Fruit fly (Drosophila melanogaster) whole organism, embryonic: Measurements from ENCODE around the gene CG12990.

ENCODE experiments used
- Atf3 ChIP-seq: fragments of 200-800 bp; sonication (Bioruptor generic); optimal IDR thresholded peaks from 3 replicates; lab custom pipeline; 2016; ENCODE audit warnings: missing biosample characterization, missing genetic modification characterization
- Awh ChIP-seq: fragments of 200-800 bp; sonication (Bioruptor generic); IDR thresholded peaks from 2 replicates; pipeline ENCODE4, ENCODE4 v1.3.6; 2022; ENCODE audit warnings: missing biosample characterization, missing genetic modification characterization
- B-H2 ChIP-seq: fragments of 200-800 bp; sonication (Bioruptor generic); optimal IDR thresholded peaks from 2 replicates; lab custom pipeline; 2018; ENCODE audit warnings: missing biosample characterization, mild to moderate bottlenecking, missing genetic modification characterization
- BtbVII ChIP-seq: fragments of 200-800 bp; sonication (Bioruptor generic); optimal IDR thresholded peaks from 3 replicates; lab custom pipeline; 2017; ENCODE audit warnings: missing biosample characterization, mild to moderate bottlenecking, missing genetic modification characterization
- CG10543 ChIP-seq: fragments of 200-800 bp; sonication (Bioruptor generic); optimal IDR thresholded peaks from 3 replicates; lab custom pipeline; 2017; ENCODE audit warnings: missing biosample characterization, mild to moderate bottlenecking, missing genetic modification characterization, moderate library complexity
- CG10959 ChIP-seq: fragments of 200-800 bp; sonication (Bioruptor generic); IDR thresholded peaks from 2 replicates; pipeline ENCODE4 v1.3.6; 2022; ENCODE audit warnings: missing biosample characterization, missing genetic modification characterization
- CG11093 ChIP-seq: fragments of 200-800 bp; sonication (Bioruptor generic); IDR thresholded peaks from 3 replicates; pipeline ENCODE4 v1.3.6; 2022; ENCODE audit warnings: missing biosample characterization, missing genetic modification characterization
- CG12769 ChIP-seq: fragments of 200-800 bp; sonication (Bioruptor generic); optimal IDR thresholded peaks from 2 replicates; lab custom pipeline; 2019; ENCODE audit warnings: missing biosample characterization, mild to moderate bottlenecking, missing genetic modification characterization, moderate library complexity
- CG14860 ChIP-seq: fragments of 200-800 bp; sonication (Bioruptor generic); IDR thresholded peaks from 3 replicates; pipeline ENCODE4 v1.3.6; 2022; ENCODE audit warnings: missing biosample characterization, missing genetic modification characterization; ENCODE audit not compliant: partially characterized antibody
- CG17568 ChIP-seq: fragments of 200-800 bp; sonication (Bioruptor generic); optimal IDR thresholded peaks from 2 replicates; lab custom pipeline; 2018; ENCODE audit warnings: missing biosample characterization, mild to moderate bottlenecking, missing genetic modification characterization, moderate library complexity
- CG18599 ChIP-seq: fragments of 200-800 bp; sonication (Bioruptor generic); optimal IDR thresholded peaks from 3 replicates; lab custom pipeline; 2017; ENCODE audit warnings: missing biosample characterization, missing genetic modification characterization, mild to moderate bottlenecking, moderate library complexity, missing genetic modification reagents
- CG18764 ChIP-seq: fragments of 200-800 bp; sonication (Bioruptor generic); optimal IDR thresholded peaks from 3 replicates; lab custom pipeline; 2016; ENCODE audit warnings: missing biosample characterization, missing genetic modification characterization
- CG33557 ChIP-seq: fragments of 200-800 bp; sonication (Bioruptor generic); optimal IDR thresholded peaks from 2 replicates; lab custom pipeline; 2019; ENCODE audit warnings: missing biosample characterization, mild to moderate bottlenecking, missing genetic modification characterization, moderate library complexity
- CG5180 ChIP-seq: fragments of 200-800 bp; sonication (Bioruptor generic); optimal IDR thresholded peaks from 3 replicates; lab custom pipeline; 2017; ENCODE audit warnings: missing biosample characterization, missing genetic modification characterization, mild to moderate bottlenecking, moderate library complexity, missing genetic modification reagents
- CG5245 ChIP-seq: fragments of 200-800 bp; sonication (Bioruptor generic); optimal IDR thresholded peaks from 3 replicates; lab custom pipeline; 2016; ENCODE audit warnings: missing biosample characterization, missing genetic modification characterization
- CG6683 ChIP-seq: fragments of 200-800 bp; sonication (Bioruptor generic); optimal IDR thresholded peaks from 2 replicates; lab custom pipeline; 2017; ENCODE audit warnings: missing biosample characterization, mild to moderate bottlenecking, missing genetic modification characterization, missing genetic modification reagents
- CG8478 ChIP-seq: fragments of >200 bp; optimal IDR thresholded peaks from 2 replicates; lab custom pipeline; 2018
- Dll ChIP-seq: fragments of 200-800 bp; sonication (Bioruptor generic); IDR thresholded peaks from 4 replicates; pipeline ENCODE4 v1.3.6; 2022; ENCODE audit warnings: missing biosample characterization, missing genetic modification characterization; ENCODE audit not compliant: partially characterized antibody
- Fer2 ChIP-seq: fragments of 200-800 bp; sonication (Bioruptor generic); optimal IDR thresholded peaks from 2 replicates; lab custom pipeline; 2018; ENCODE audit warnings: missing biosample characterization, mild to moderate bottlenecking, missing genetic modification characterization, moderate library complexity
- Max ChIP-seq: fragments of 200-800 bp; sonication (Bioruptor generic); optimal IDR thresholded peaks from 2 replicates; lab custom pipeline; 2016; ENCODE audit warnings: missing biosample characterization, mild to moderate bottlenecking, missing genetic modification characterization
- Poxn ChIP-seq: fragments of 200-800 bp; sonication (Bioruptor generic); IDR thresholded peaks from 2 replicates; pipeline ENCODE4 v1.3.6; 2022; ENCODE audit warnings: missing biosample characterization, missing genetic modification characterization
- Sry-β ChIP-seq: fragments of 200-800 bp; sonication (Bioruptor generic); optimal IDR thresholded peaks from 2 replicates; lab custom pipeline; 2018; ENCODE audit warnings: missing biosample characterization, mild to moderate bottlenecking, missing genetic modification characterization, moderate library complexity
- Ssrp ChIP-seq: fragments of 200-800 bp; sonication (Bioruptor generic); optimal IDR thresholded peaks from 2 replicates; lab custom pipeline; 2018; ENCODE audit warnings: missing biosample characterization, mild to moderate bottlenecking, missing genetic modification characterization, moderate library complexity
- Trl ChIP-seq, 3 experiments: fragments of >200 bp in 2 of 3; fragments of 200-800 bp in 1 of 3; sonication (Bioruptor generic) in 1 of 3; optimal IDR thresholded peaks; 2 replicates in 1 of 3; 3 replicates in 2 of 3; lab custom pipeline; 2016 to 2017; ENCODE audit warnings: missing biosample characterization in 1 of 3, missing genetic modification characterization in 1 of 3
- abd-A ChIP-seq: fragments of 200-800 bp; sonication (Bioruptor generic); optimal IDR thresholded peaks from 3 replicates; lab custom pipeline; 2019; ENCODE audit warnings: missing biosample characterization, mild to moderate bottlenecking, missing genetic modification characterization, moderate library complexity
- ash1 ChIP-seq: fragments of 200-800 bp; sonication (Bioruptor generic); optimal IDR thresholded peaks from 2 replicates; lab custom pipeline; 2018; ENCODE audit warnings: missing biosample characterization, mild to moderate bottlenecking, missing genetic modification characterization
- bbx ChIP-seq: fragments of 200-800 bp; sonication (Bioruptor generic); IDR thresholded peaks from 2 replicates; pipeline ENCODE4 v1.3.6; 2022; ENCODE audit warnings: missing biosample characterization, missing genetic modification characterization; ENCODE audit not compliant: partially characterized antibody
- btn ChIP-seq: fragments of 200-800 bp; sonication (Bioruptor generic); optimal IDR thresholded peaks from 2 replicates; lab custom pipeline; 2016; ENCODE audit warnings: missing biosample characterization, missing genetic modification characterization
- cato ChIP-seq: fragments of 200-800 bp; sonication (Bioruptor generic); optimal IDR thresholded peaks from 2 replicates; lab custom pipeline; 2016; ENCODE audit warnings: missing biosample characterization, missing genetic modification characterization, borderline replicate concordance
- dati ChIP-seq: fragments of 200-800 bp; sonication (Bioruptor generic); IDR thresholded peaks from 2 replicates; pipeline ENCODE4 v1.3.6; 2022; ENCODE audit warnings: missing biosample characterization, missing genetic modification characterization
- dysf ChIP-seq: fragments of 200-800 bp; sonication (Bioruptor generic); IDR thresholded peaks from 3 replicates; pipeline ENCODE4 v1.3.6; 2022; ENCODE audit warnings: missing biosample characterization, missing genetic modification characterization
- gcm2 ChIP-seq: fragments of 200-800 bp; sonication (Bioruptor generic); optimal IDR thresholded peaks from 2 replicates; lab custom pipeline; 2016; ENCODE audit warnings: missing biosample characterization, missing genetic modification characterization
- grn ChIP-seq: fragments of 200-800 bp; sonication (Bioruptor generic); optimal IDR thresholded peaks from 3 replicates; lab custom pipeline; 2017; ENCODE audit warnings: missing biosample characterization, missing genetic modification characterization
- gt ChIP-seq: fragments of 200-800 bp; sonication (Bioruptor generic); IDR thresholded peaks from 2 replicates; pipeline ENCODE4 v1.3.6; 2022; ENCODE audit warnings: missing biosample characterization, missing genetic modification characterization
- her ChIP-seq: fragments of 200-800 bp; sonication (Bioruptor generic); optimal IDR thresholded peaks from 2 replicates; lab custom pipeline; 2016; ENCODE audit warnings: missing biosample characterization, missing genetic modification characterization
- jing ChIP-seq: fragments of 200-800 bp; sonication (Bioruptor generic); optimal IDR thresholded peaks from 2 replicates; lab custom pipeline; 2018; ENCODE audit warnings: missing biosample characterization, mild to moderate bottlenecking, missing genetic modification characterization
- kni ChIP-seq: fragments of 200-800 bp; sonication (Bioruptor generic); optimal IDR thresholded peaks from 3 replicates; lab custom pipeline; 2017; ENCODE audit warnings: mild to moderate bottlenecking, missing biosample characterization, missing genetic modification reagents, missing genetic modification characterization
- lab ChIP-seq: fragments of 200-800 bp; sonication (Bioruptor generic); optimal IDR thresholded peaks from 3 replicates; lab custom pipeline; 2017; ENCODE audit warnings: missing biosample characterization, missing genetic modification characterization, mild to moderate bottlenecking, moderate library complexity, missing genetic modification reagents
- lov ChIP-seq, 2 experiments: fragments of 200-800 bp in 1 of 2; fragments of >200 bp in 1 of 2; sonication (Bioruptor generic) in 1 of 2; IDR thresholded peaks in 1 of 2; optimal IDR thresholded peaks in 1 of 2; 2 replicates in 1 of 2; 3 replicates in 1 of 2; pipeline versions ENCODE4 v1.3.6 to Lab custom; 2017 to 2022; ENCODE audit warnings: missing biosample characterization in 1 of 2, missing genetic modification characterization in 1 of 2
- mirr ChIP-seq: fragments of 200-800 bp; sonication (Bioruptor generic); optimal IDR thresholded peaks from 3 replicates; lab custom pipeline; 2018; ENCODE audit warnings: missing biosample characterization, mild to moderate bottlenecking, missing genetic modification characterization
- nerfin-2 ChIP-seq: fragments of 200-800 bp; sonication (Bioruptor generic); IDR thresholded peaks from 2 replicates; pipeline ENCODE4 v1.3.6; 2022; ENCODE audit warnings: missing biosample characterization, missing genetic modification characterization; ENCODE audit not compliant: partially characterized antibody
- oc ChIP-seq: fragments of 200-800 bp; sonication (Bioruptor generic); optimal IDR thresholded peaks from 2 replicates; lab custom pipeline; 2018; ENCODE audit warnings: missing biosample characterization, mild to moderate bottlenecking, missing genetic modification characterization, moderate library complexity
- ro ChIP-seq: fragments of 200-800 bp; sonication (Bioruptor generic); IDR thresholded peaks from 2 replicates; pipeline ENCODE4 v1.3.6; 2022; ENCODE audit warnings: missing biosample characterization, missing genetic modification characterization
- schlank ChIP-seq: fragments of 200-800 bp; sonication (Bioruptor generic); optimal IDR thresholded peaks from 2 replicates; lab custom pipeline; 2018; ENCODE audit warnings: missing biosample characterization, mild to moderate bottlenecking, missing genetic modification characterization
- slp2 ChIP-seq: fragments of 200-800 bp; sonication (Bioruptor generic); optimal IDR thresholded peaks from 2 replicates; lab custom pipeline; 2016; ENCODE audit warnings: missing biosample characterization, missing genetic modification characterization
- vvl ChIP-seq: fragments of 200-800 bp; sonication (Bioruptor generic); IDR thresholded peaks from 2 replicates; pipeline ENCODE4 v1.3.6; 2022; ENCODE audit warnings: missing biosample characterization, missing genetic modification characterization
- zfh1 ChIP-seq: fragments of 200-800 bp; sonication (Bioruptor generic); IDR thresholded peaks from 3 replicates; pipeline ENCODE4 v1.3.6; 2022; ENCODE audit warnings: missing biosample characterization, missing genetic modification characterization

The CG12990 gene

dm6 chrX:17658207-17659118 lies 13.2 kb downstream of the CG12990 start (continued):
- TF ChIP-seq abd-A: peak; percentile 36
- TF ChIP-seq Poxn (GFP tag; lab: Robert Waterston, UW): no peak
- TF ChIP-seq zfh1 (GFP tag; lab: Robert Waterston, UW): no peak
- no peak for TF ChIP-seq CG6683 (GFP tag; lab: Kevin White, UChicago)
- no peak for TF ChIP-seq CG10543 (GFP tag; lab: Kevin White, UChicago)
- no peak for TF ChIP-seq Sry-β (GFP tag; lab: Kevin White, UChicago)
- no peak for TF ChIP-seq Fer2 (tag; lab: Kevin White, UChicago)
- TF ChIP-seq lab (GFP tag; lab: Kevin White, UChicago): peak; percentile 34
- no peak for TF ChIP-seq ash1
- no peak for TF ChIP-seq Awh (GFP tag; lab: Robert Waterston, UW)
- no peak for TF ChIP-seq CG33557 (GFP tag; lab: Kevin White, UChicago)
- no peak for TF ChIP-seq CG5245 (GFP tag; lab: Kevin White, UChicago)
- TF ChIP-seq her (GFP tag; lab: Kevin White, UChicago): no peak
- TF ChIP-seq slp2 (GFP tag; lab: Kevin White, UChicago): no peak
- TF ChIP-seq Ssrp (tag; lab: Kevin White, UChicago): no peak
- peak; percentile 31 for TF ChIP-seq BtbVII
- peak; percentile 88 for TF ChIP-seq kni (GFP tag; lab: Kevin White, UChicago)
- no peak for TF ChIP-seq Dll (GFP tag; lab: Robert Waterston, UW)
- 0 out of 2 replicates have a peak, but pooled peaks have one; percentile 25 for TF ChIP-seq bbx (GFP tag; lab: Robert Waterston, UW)
- no peak for TF ChIP-seq CG17568 (GFP tag; lab: Kevin White, UChicago)
- no peak for TF ChIP-seq Atf3 (GFP tag; lab: Kevin White, UChicago)
- TF ChIP-seq CG10959: no peak
- TF ChIP-seq CG12769 (tag; lab: Kevin White, UChicago): peak; percentile 66
- no peak for TF ChIP-seq mirr (GFP tag; lab: Kevin White, UChicago)
- TF ChIP-seq dati (GFP tag; lab: Robert Waterston, UW): no peak
- TF ChIP-seq vvl: no peak
- no peak for TF ChIP-seq cato (GFP tag; lab: Kevin White, UChicago)
- no peak for TF ChIP-seq schlank
- no peak for TF ChIP-seq Max (GFP tag; lab: Kevin White, UChicago)
- no peak for TF ChIP-seq btn
- TF ChIP-seq CG8478 (lab: Kevin White, UChicago): no peak
- no peak for TF ChIP-seq CG11093 (GFP tag; lab: Robert Waterston, UW)
- no peak for TF ChIP-seq gt (GFP tag; lab: Robert Waterston, UW)
- TF ChIP-seq lov (optimal IDR thresholded peaks at IDR 0.05; lab: Kevin White, UChicago): no peak
- TF ChIP-seq lov (GFP tag; IDR thresholded peaks at IDR 0.05; lab: Robert Waterston, UW): no peak
- TF ChIP-seq dysf (GFP tag; lab: Robert Waterston, UW): no peak
- no peak for TF ChIP-seq nerfin-2
- no peak for TF ChIP-seq CG18599
- TF ChIP-seq grn (GFP tag; lab: Kevin White, UChicago): no peak
- TF ChIP-seq gcm2 (GFP tag; lab: Kevin White, UChicago): no peak
- TF ChIP-seq jing: no peak
- TF ChIP-seq ro (GFP tag; lab: Robert Waterston, UW): no peak
- TF ChIP-seq CG5180 (GFP tag; lab: Kevin White, UChicago): no peak
- peak; percentile 86 to 94 for TF ChIP-seq Trl (optimal IDR thresholded peaks at IDR 0.05; lab: Kevin White, UChicago)
- no peak for TF ChIP-seq Trl (GFP tag; optimal IDR thresholded peaks at IDR 0.05; lab: Kevin White, UChicago)
- no peak for TF ChIP-seq CG18764 (GFP tag; lab: Kevin White, UChicago)
- TF ChIP-seq oc (tag; lab: Kevin White, UChicago): peak; percentile 30
- TF ChIP-seq B-H2: no peak
- no peak for TF ChIP-seq CG14860 (GFP tag; lab: Robert Waterston, UW)
